Fruit fly (Drosophila melanogaster): ENCODE data around the gene dally.

dm6 chr3L:8821708-8822660, 5.3 kb upstream of the dally start:
- TF ChIP-seq CG14711 (tag; optimal IDR thresholded peaks at IDR 0.05) (no peak), tj (GFP tag; optimal IDR thresholded peaks at IDR 0.05) (no peak), CG7101 (tag; optimal IDR thresholded peaks at IDR 0.05) (no peak), Clk (GFP tag; optimal IDR thresholded peaks at IDR 0.05) (no peak), pad (GFP tag; optimal IDR thresholded peaks at IDR 0.05) (no peak), CG5204 (GFP tag; optimal IDR thresholded peaks at IDR 0.05) (no peak), kay (GFP tag; ENCODE audit: borderline replicate concordance) (no peak), CG7045 (GFP tag; optimal IDR thresholded peaks at IDR 0.05) (no peak), CG11617 (GFP tag; optimal IDR thresholded peaks at IDR 0.05) (no peak), ovo (GFP tag; optimal IDR thresholded peaks at IDR 0.05) (no peak), CG1620 (GFP tag; optimal IDR thresholded peaks at IDR 0.05) (no peak), CG33017 (tag; optimal IDR thresholded peaks at IDR 0.05) (no peak), Crg-1 (GFP tag; optimal IDR thresholded peaks at IDR 0.05) (no peak)

Measured in whole organism, adult.